Worm (Caenorhabditis elegans): ENCODE measurements around the gene epn-1.
A peak's percentile ranks its signal among the peaks of the same experiment; 100 is the strongest.

Gene epn-1

ce11 chrX:14773238-14773637 lies 45.1 kb downstream of the epn-1 start, which contains the start of gene unc-3:
Gene unc-3, plus strand, starts transcription at chrX:14773538.
- no peak for TF ChIP-seq nhr-12 (tag; optimal IDR thresholded peaks at IDR 0.05)
- TF ChIP-seq gmeb-1 (tag; optimal IDR thresholded peaks at IDR 0.05), result no peak
- TF ChIP-seq ztf-11 (tag; optimal IDR thresholded peaks at IDR 0.05), result no peak
- no peak for TF ChIP-seq ztf-1 (GFP tag; conservative IDR thresholded peaks at IDR 0.05)
- no peak for TF ChIP-seq egl-27 (tag; optimal IDR thresholded peaks at IDR 0.05)

ce11 chrX:14771682-14772081 lies 46.6 kb downstream of the epn-1 start, which contains the start of gene Y16B4A.2:
Gene Y16B4A.2, minus strand, starts transcription at chrX:14771851.
- TF ChIP-seq fos-1 (tag; optimal IDR thresholded peaks at IDR 0.05), result peak; percentile 38
- no peak for TF ChIP-seq dmd-4 (tag; optimal IDR thresholded peaks at IDR 0.05)

ce11 chrX:14770336-14770735 lies 48.0 kb downstream of the epn-1 start:
- no peak for TF ChIP-seq mab-5 (tag; optimal IDR thresholded peaks at IDR 0.05)
- peak; percentile 54 for TF ChIP-seq fos-1 (tag; optimal IDR thresholded peaks at IDR 0.05)
- no peak for TF ChIP-seq F13H6.1 (tag; optimal IDR thresholded peaks at IDR 0.05)
- TF ChIP-seq ztf-11 (tag; optimal IDR thresholded peaks at IDR 0.05), result no peak
- no peak for TF ChIP-seq unc-62 (GFP tag; optimal IDR thresholded peaks at IDR 0.05)
- no peak for TF ChIP-seq nhr-23 (tag; optimal IDR thresholded peaks at IDR 0.05)
- peak; percentile 43 for TF ChIP-seq sma-9 (GFP tag; optimal IDR thresholded peaks at IDR 0.05)
- TF ChIP-seq sma-9 (tag; optimal IDR thresholded peaks at IDR 0.05), result no peak

ce11 chrX:14768989-14769388 lies 49.3 kb downstream of the epn-1 start:
- TF ChIP-seq unc-62 (GFP tag; optimal IDR thresholded peaks at IDR 0.05) (no peak), sma-9 (GFP tag; optimal IDR thresholded peaks at IDR 0.05) (peak; percentile 34), sma-9 (tag; optimal IDR thresholded peaks at IDR 0.05) (no peak), fos-1 (tag; optimal IDR thresholded peaks at IDR 0.05) (peak; percentile 58), lsy-2 (tag; optimal IDR thresholded peaks at IDR 0.05) (no peak), nhr-10 (tag; optimal IDR thresholded peaks at IDR 0.05) (no peak), lin-11 (tag; optimal IDR thresholded peaks at IDR 0.05) (no peak), mbf-1 (tag; optimal IDR thresholded peaks at IDR 0.05) (no peak), peb-1 (tag; optimal IDR thresholded peaks at IDR 0.05) (no peak)

ce11 chrX:14767813-14768212 lies 50.5 kb downstream of the epn-1 start:
- TF ChIP-seq sem-4 (tag; optimal IDR thresholded peaks at IDR 0.05), result no peak
- TF ChIP-seq mdl-1 (tag; optimal IDR thresholded peaks at IDR 0.05), result no peak
- TF ChIP-seq crh-2 (tag; optimal IDR thresholded peaks at IDR 0.05), result no peak

Data from whole organism, L2 larva.